Worm (Caenorhabditis elegans): ENCODE measurements around the gene F17A9.5.

DNA sequence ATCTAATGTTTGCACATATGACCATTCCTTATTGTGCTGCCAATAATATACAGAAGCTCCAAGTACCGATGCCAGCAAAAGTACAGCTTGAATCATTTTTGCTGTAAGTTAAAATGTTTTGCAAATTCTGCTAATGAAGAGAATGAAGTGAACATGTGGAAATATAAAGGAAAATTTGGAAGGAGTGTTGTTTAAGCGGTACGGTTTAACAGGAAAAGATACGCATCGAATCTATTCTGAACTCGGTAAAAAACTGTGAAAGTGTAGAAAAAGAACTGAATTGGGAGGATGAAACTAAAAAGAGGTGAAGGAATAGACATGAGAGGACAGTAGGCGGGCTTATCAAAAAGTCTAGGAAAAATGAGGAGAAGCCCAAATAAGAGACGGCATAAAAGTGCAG lies 49.5 kb downstream of the F17A9.5 start, which contains the start of gene Y38A10A.2:
- TF ChIP-seq aly-1 (tag; optimal IDR thresholded peaks at IDR 0.05) = no peak
- no peak for TF ChIP-seq tbx-37 (GFP tag; conservative IDR thresholded peaks at IDR 0.05)
- no peak for TF ChIP-seq hnd-1 (tag; optimal IDR thresholded peaks at IDR 0.05)
- no peak for TF ChIP-seq ama-1 (optimal IDR thresholded peaks at IDR 0.05)
- no peak for TF ChIP-seq F13C5.2 (tag; optimal IDR thresholded peaks at IDR 0.05)
- no peak for TF ChIP-seq flt-1 (GFP tag; IDR thresholded peaks at IDR 0.05)
- TF ChIP-seq ets-7 (tag; optimal IDR thresholded peaks at IDR 0.05) = no peak
- no peak for TF ChIP-seq B0310.2 (tag; optimal IDR thresholded peaks at IDR 0.05)
- no peak for TF ChIP-seq tbx-11 (GFP tag; IDR thresholded peaks at IDR 0.05)
- no peak for TF ChIP-seq sea-1 (GFP tag; conservative IDR thresholded peaks at IDR 0.05)
- no peak for TF ChIP-seq hmg-4 (GFP tag; optimal IDR thresholded peaks at IDR 0.05)
- TF ChIP-seq pes-1 (GFP tag; IDR thresholded peaks at IDR 0.05) = no peak
